Fruit fly (Drosophila melanogaster) whole organism, prepupa: ENCODE measurements around the gene CG2839.
A peak's percentile ranks its signal among the peaks of the same experiment; 100 is the strongest.

Experiments
- Blimp-1 ChIP-seq: fragments of 200-800 bp; sonication (Bioruptor generic); optimal IDR thresholded peaks from 3 replicates; lab custom pipeline; 2017; ENCODE audit warnings: missing biosample characterization, missing genetic modification characterization, mild to moderate bottlenecking, moderate library complexity, missing genetic modification reagents
- CG10631 ChIP-seq: fragments of 200-800 bp; sonication (Bioruptor generic); optimal IDR thresholded peaks from 2 replicates; lab custom pipeline; 2016; ENCODE audit warnings: missing biosample characterization, missing genetic modification characterization
- CG10669 ChIP-seq: fragments of 200-800 bp; sonication (Bioruptor generic); optimal IDR thresholded peaks from 3 replicates; lab custom pipeline; 2018; ENCODE audit warnings: missing biosample characterization, mild to moderate bottlenecking, missing genetic modification characterization, moderate library complexity
- CG11294 ChIP-seq: fragments of 200-800 bp; sonication (Bioruptor generic); IDR thresholded peaks from 2 replicates; pipeline ENCODE4 v1.3.6; 2022; ENCODE audit warnings: missing biosample characterization, missing genetic modification characterization
- CG11762 ChIP-seq: fragments of 200-800 bp; sonication (Bioruptor generic); optimal IDR thresholded peaks from 3 replicates; lab custom pipeline; 2016; ENCODE audit warnings: missing biosample characterization, missing genetic modification characterization; ENCODE audit not compliant: insufficient read depth
- CG11902 ChIP-seq: fragments of 200-800 bp; sonication (Bioruptor generic); optimal IDR thresholded peaks from 3 replicates; lab custom pipeline; 2016; ENCODE audit warnings: missing biosample characterization, missing genetic modification characterization
- CG15336 ChIP-seq: fragments of 200-800 bp; sonication (Bioruptor generic); IDR thresholded peaks from 2 replicates; pipeline ENCODE4 v1.3.6; 2022; ENCODE audit warnings: missing biosample characterization, missing genetic modification characterization
- CG1621 ChIP-seq: fragments of 200-800 bp; sonication (Bioruptor generic); optimal IDR thresholded peaks from 3 replicates; lab custom pipeline; 2018; ENCODE audit warnings: missing biosample characterization, mild to moderate bottlenecking, missing genetic modification characterization
- CG16779 ChIP-seq: fragments of 200-800 bp; sonication (Bioruptor generic); optimal IDR thresholded peaks from 3 replicates; lab custom pipeline; 2017; ENCODE audit warnings: missing biosample characterization, mild to moderate bottlenecking, missing genetic modification characterization
- CG3032 ChIP-seq: fragments of 200-800 bp; optimal IDR thresholded peaks from 2 replicates; lab custom pipeline; 2019; ENCODE audit warnings: missing biosample characterization, mild to moderate bottlenecking, missing genetic modification characterization, moderate library complexity
- CG31627 ChIP-seq: fragments of 200-800 bp; sonication (Bioruptor generic); optimal IDR thresholded peaks from 3 replicates; lab custom pipeline; 2016; ENCODE audit warnings: missing biosample characterization, missing genetic modification characterization
- CG32006 ChIP-seq: fragments of 200-800 bp; sonication (Bioruptor generic); optimal IDR thresholded peaks from 3 replicates; lab custom pipeline; 2017; ENCODE audit warnings: missing biosample characterization, mild to moderate bottlenecking, missing genetic modification characterization
- CG4318 ChIP-seq: fragments of 200-800 bp; sonication (Bioruptor generic); optimal IDR thresholded peaks from 3 replicates; lab custom pipeline; 2017; ENCODE audit warnings: missing biosample characterization, mild to moderate bottlenecking, missing genetic modification characterization
- CG6276 ChIP-seq: fragments of 200-800 bp; sonication (Bioruptor generic); optimal IDR thresholded peaks from 2 replicates; lab custom pipeline; 2017; ENCODE audit warnings: missing biosample characterization, mild to moderate bottlenecking, missing genetic modification characterization
- CG6792 ChIP-seq: fragments of 200-800 bp; sonication (Bioruptor generic); optimal IDR thresholded peaks from 3 replicates; lab custom pipeline; 2016; ENCODE audit warnings: missing biosample characterization, missing genetic modification characterization
- CG6808 ChIP-seq: fragments of 200-800 bp; sonication (Bioruptor generic); optimal IDR thresholded peaks from 3 replicates; lab custom pipeline; 2017; ENCODE audit warnings: missing biosample characterization, missing genetic modification characterization, mild to moderate bottlenecking, moderate library complexity, missing genetic modification reagents
- CG6854 ChIP-seq: fragments of 200-800 bp; sonication (Bioruptor generic); optimal IDR thresholded peaks from 2 replicates; lab custom pipeline; 2017; ENCODE audit warnings: missing biosample characterization, mild to moderate bottlenecking, missing genetic modification characterization
- CG8119 ChIP-seq: fragments of 200-800 bp; sonication (Bioruptor generic); IDR thresholded peaks from 3 replicates; pipeline ENCODE4 v1.3.6; 2022; ENCODE audit warnings: missing biosample characterization, missing genetic modification characterization
- CG8319 ChIP-seq: fragments of 200-800 bp; sonication (Bioruptor generic); optimal IDR thresholded peaks from 3 replicates; lab custom pipeline; 2016; ENCODE audit warnings: missing biosample characterization, missing genetic modification characterization
- CG8632 ChIP-seq: fragments of 200-800 bp; sonication (Bioruptor generic); optimal IDR thresholded peaks from 3 replicates; lab custom pipeline; 2016; ENCODE audit warnings: missing biosample characterization, missing genetic modification characterization
- Eip78C ChIP-seq: fragments of 200-800 bp; sonication (Bioruptor generic); peaks from one replicate; lab custom pipeline; 2016; ENCODE audit warnings: missing biosample characterization, missing genetic modification characterization
- Ets21C ChIP-seq: fragments of 200-800 bp; sonication (Bioruptor generic); optimal IDR thresholded peaks from 3 replicates; lab custom pipeline; 2016; ENCODE audit warnings: missing biosample characterization, missing genetic modification characterization
- Gug ChIP-seq: fragments of 200-800 bp; sonication (Bioruptor generic); IDR thresholded peaks from 2 replicates; pipeline ENCODE4 v1.3.6; 2022; ENCODE audit warnings: missing biosample characterization, missing genetic modification characterization
- Hr38 ChIP-seq: sonication (Bioruptor generic); optimal IDR thresholded peaks from 2 replicates; lab custom pipeline; 2016; ENCODE audit warnings: missing biosample characterization, missing genetic modification characterization
- Hr4 ChIP-seq: fragments of 200-800 bp; sonication (Bioruptor generic); optimal IDR thresholded peaks from 3 replicates; lab custom pipeline; 2016; ENCODE audit warnings: missing biosample characterization, missing genetic modification characterization
- Lpt ChIP-seq: fragments of 200-800 bp; sonication (Bioruptor generic); optimal IDR thresholded peaks from 3 replicates; lab custom pipeline; 2016; ENCODE audit warnings: missing biosample characterization, missing genetic modification characterization
- Met ChIP-seq: fragments of 200-800 bp; sonication (Bioruptor generic); optimal IDR thresholded peaks from 3 replicates; lab custom pipeline; 2016; ENCODE audit warnings: missing biosample characterization, missing genetic modification characterization
- OdsH ChIP-seq: fragments of 200-800 bp; sonication (Bioruptor generic); optimal IDR thresholded peaks from 3 replicates; lab custom pipeline; 2016; ENCODE audit warnings: missing biosample characterization, missing genetic modification characterization
- Smox ChIP-seq: fragments of 200-800 bp; sonication (Bioruptor generic); optimal IDR thresholded peaks from 3 replicates; lab custom pipeline; 2016; ENCODE audit warnings: missing biosample characterization, missing genetic modification characterization
- Sox14 ChIP-seq: fragments of 200-800 bp; sonication (Bioruptor generic); optimal IDR thresholded peaks from 3 replicates; lab custom pipeline; 2016; ENCODE audit warnings: missing biosample characterization, missing genetic modification characterization
- Sox15 ChIP-seq: fragments of 200-800 bp; sonication (Bioruptor generic); optimal IDR thresholded peaks from 3 replicates; lab custom pipeline; 2016; ENCODE audit warnings: missing biosample characterization, missing genetic modification characterization
- achi ChIP-seq: fragments of 200-800 bp; sonication (Bioruptor generic); optimal IDR thresholded peaks from 3 replicates; lab custom pipeline; 2016; ENCODE audit warnings: missing biosample characterization, missing genetic modification characterization
- acj6 ChIP-seq: fragments of 200-800 bp; sonication (Bioruptor generic); optimal IDR thresholded peaks from 3 replicates; lab custom pipeline; 2016; ENCODE audit warnings: missing biosample characterization, missing genetic modification characterization
- cyc ChIP-seq: fragments of 200-800 bp; sonication (Bioruptor generic); optimal IDR thresholded peaks from 3 replicates; lab custom pipeline; 2016; ENCODE audit warnings: missing biosample characterization, missing genetic modification characterization
- dac ChIP-seq: fragments of 200-800 bp; sonication (Bioruptor generic); optimal IDR thresholded peaks from 2 replicates; lab custom pipeline; 2017; ENCODE audit warnings: missing biosample characterization, mild to moderate bottlenecking, missing genetic modification characterization
- dsx ChIP-seq: fragments of 200-800 bp; optimal IDR thresholded peaks from 3 replicates; lab custom pipeline; 2019; ENCODE audit warnings: missing biosample characterization, mild to moderate bottlenecking, missing genetic modification characterization, moderate library complexity; ENCODE audit not compliant: poor library complexity, severe bottlenecking
- eg ChIP-seq: fragments of 200-800 bp; sonication (Bioruptor generic); IDR thresholded peaks from 3 replicates; pipeline ENCODE4 v1.3.6; 2022; ENCODE audit warnings: missing biosample characterization, missing genetic modification characterization
- esn ChIP-seq: fragments of 200-800 bp; sonication (Bioruptor generic); optimal IDR thresholded peaks from 2 replicates; lab custom pipeline; 2016; ENCODE audit warnings: missing biosample characterization, mild to moderate bottlenecking, missing genetic modification characterization, moderate library complexity
- fd59A ChIP-seq: fragments of 200-800 bp; sonication (Bioruptor generic); optimal IDR thresholded peaks from 2 replicates; lab custom pipeline; 2017; ENCODE audit warnings: missing biosample characterization, mild to moderate bottlenecking, missing genetic modification characterization, missing genetic modification reagents
- fd85E ChIP-seq: fragments of 200-800 bp; sonication (Bioruptor generic); optimal IDR thresholded peaks from 3 replicates; lab custom pipeline; 2016; ENCODE audit warnings: missing biosample characterization, missing genetic modification characterization
- fkh ChIP-seq: fragments of 200-800 bp; sonication (Bioruptor generic); optimal IDR thresholded peaks from 3 replicates; lab custom pipeline; 2017; ENCODE audit warnings: missing biosample characterization, mild to moderate bottlenecking, missing genetic modification characterization, moderate library complexity
- lz ChIP-seq: fragments of 200-800 bp; sonication (Bioruptor generic); optimal IDR thresholded peaks from 3 replicates; lab custom pipeline; 2016; ENCODE audit warnings: missing biosample characterization, missing genetic modification characterization
- net ChIP-seq: fragments of 200-800 bp; sonication (Bioruptor generic); optimal IDR thresholded peaks from 3 replicates; lab custom pipeline; 2016; ENCODE audit warnings: missing biosample characterization, missing genetic modification characterization
- pdm3 ChIP-seq: fragments of 200-800 bp; sonication (Bioruptor generic); optimal IDR thresholded peaks from 3 replicates; lab custom pipeline; 2016; ENCODE audit warnings: missing biosample characterization, missing genetic modification characterization
- salr ChIP-seq, 2 experiments: fragments of 200-800 bp; sonication (Bioruptor generic); optimal IDR thresholded peaks; 3 replicates each; lab custom pipeline; 2016 to 2018; ENCODE audit warnings: missing biosample characterization in 2 of 2, missing genetic modification characterization in 2 of 2, mild to moderate bottlenecking in 1 of 2
- spab ChIP-seq: fragments of 200-800 bp; sonication (Bioruptor generic); optimal IDR thresholded peaks from 2 replicates; lab custom pipeline; 2017; ENCODE audit warnings: missing biosample characterization, mild to moderate bottlenecking, missing genetic modification characterization, missing genetic modification reagents
- ss ChIP-seq, 2 experiments: fragments of 200-800 bp; sonication (Bioruptor generic); optimal IDR thresholded peaks; 2 replicates in 1 of 2; 3 replicates in 1 of 2; lab custom pipeline; 2017 to 2018; ENCODE audit warnings: mild to moderate bottlenecking in 2 of 2, missing biosample characterization in 2 of 2, missing genetic modification characterization in 2 of 2, moderate library complexity in 1 of 2
- svp ChIP-seq: fragments of 200-800 bp; sonication (Bioruptor generic); peaks from one replicate; lab custom pipeline; 2016; ENCODE audit warnings: missing biosample characterization, missing genetic modification characterization
- vri ChIP-seq: fragments of 200-800 bp; sonication (Bioruptor generic); optimal IDR thresholded peaks from 3 replicates; lab custom pipeline; 2016; ENCODE audit warnings: missing biosample characterization, mild to moderate bottlenecking, missing genetic modification characterization

CG2839 gene

DNA sequence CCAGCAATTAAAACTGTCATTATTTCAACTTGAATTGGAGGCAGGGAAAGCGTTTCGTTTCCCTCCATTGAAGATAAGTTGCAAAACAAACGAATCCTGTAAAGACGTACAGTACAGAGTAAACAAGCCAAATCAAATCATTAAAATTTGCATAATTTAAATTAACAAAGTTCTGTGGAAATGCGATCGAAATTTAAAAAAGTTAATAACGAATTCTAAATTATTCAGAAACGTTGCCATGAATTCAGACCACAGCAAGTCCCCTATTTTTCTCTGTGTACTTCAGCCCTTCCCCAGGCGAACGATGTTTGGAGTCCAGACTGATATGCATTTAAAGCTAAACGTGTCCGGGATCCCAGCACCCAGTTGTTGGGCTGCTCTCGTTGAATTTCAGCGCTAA, 32.6 kb downstream of the CG2839 start (continued):
- TF ChIP-seq CG8319 (GFP tag; lab: Kevin White, UChicago) (no peak), CG10669 (GFP tag; lab: Kevin White, UChicago) (peak; percentile 19), CG4318 (GFP tag; lab: Kevin White, UChicago) (no peak), CG11902 (no peak), CG8632 (no peak), CG6792 (GFP tag; lab: Kevin White, UChicago) (peak; percentile 19), svp (GFP tag; lab: Kevin White, UChicago) (peak; percentile 84), vri (GFP tag; lab: Kevin White, UChicago) (no peak), Hr4 (GFP tag; lab: Kevin White, UChicago) (no peak), CG8119 (GFP tag; lab: Robert Waterston, UW) (no peak), Sox15 (no peak), Eip78C (peak; percentile 78)

DNA sequence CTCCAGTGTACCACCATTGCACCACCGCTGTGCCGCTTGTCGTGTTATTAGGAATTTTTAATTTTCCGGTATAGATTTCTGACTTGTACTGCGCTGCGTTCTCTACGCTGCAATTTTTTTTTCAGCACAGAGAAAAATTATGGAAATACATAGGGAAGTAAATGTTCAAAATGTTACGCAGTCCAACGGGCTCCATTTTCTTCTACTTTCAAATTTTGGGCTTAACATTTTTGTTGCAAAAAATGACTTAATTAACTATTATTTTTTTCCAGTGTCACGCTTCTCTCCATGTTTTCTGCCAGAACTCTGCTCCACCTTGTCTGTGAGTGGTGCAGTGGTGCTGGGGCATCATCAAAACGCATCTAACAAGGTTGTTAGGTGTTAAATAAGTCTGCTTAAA, 35.5 kb downstream of the CG2839 start:
- no peak for TF ChIP-seq Sox15
- no peak for TF ChIP-seq CG3032 (tag; lab: Kevin White, UChicago)
- TF ChIP-seq CG6792 (GFP tag; lab: Kevin White, UChicago) = no peak
- no peak for TF ChIP-seq Hr38
- TF ChIP-seq CG31627 (GFP tag; lab: Kevin White, UChicago) = no peak
- TF ChIP-seq CG10669 (GFP tag; lab: Kevin White, UChicago) = no peak
- TF ChIP-seq CG16779 = no peak
- TF ChIP-seq CG6276 (GFP tag; lab: Kevin White, UChicago) = no peak
- no peak for TF ChIP-seq CG6854 (GFP tag; lab: Kevin White, UChicago)
- TF ChIP-seq Ets21C (GFP tag; lab: Kevin White, UChicago) = no peak
- TF ChIP-seq achi = peak; percentile 17
- TF ChIP-seq eg = peak; percentile 60; the same call in 1 of the 3 replicates
- no peak for TF ChIP-seq vri (GFP tag; lab: Kevin White, UChicago)
- TF ChIP-seq CG8319 (GFP tag; lab: Kevin White, UChicago) = no peak
- no peak for TF ChIP-seq OdsH (GFP tag; lab: Kevin White, UChicago)
- TF ChIP-seq svp (GFP tag; lab: Kevin White, UChicago) = no peak
- no peak for TF ChIP-seq CG11294 (GFP tag; lab: Robert Waterston, UW)
- TF ChIP-seq salr (GFP tag; optimal IDR thresholded peaks at IDR 0.05; lab: Kevin White, UChicago) = no peak
- TF ChIP-seq Lpt = peak; percentile 16
- TF ChIP-seq Smox (GFP tag; lab: Kevin White, UChicago) = no peak
- peak; percentile 0 for TF ChIP-seq Hr4 (GFP tag; lab: Kevin White, UChicago)
- TF ChIP-seq CG15336 (GFP tag; lab: Robert Waterston, UW) = 0 out of 2 replicates have a peak, but pooled peaks have one; percentile 33
- TF ChIP-seq spab (GFP tag; lab: Kevin White, UChicago) = no peak
- TF ChIP-seq CG6808 = no peak
- peak; percentile 53 for TF ChIP-seq CG32006 (GFP tag; lab: Kevin White, UChicago)
- peak; percentile 51 for TF ChIP-seq Eip78C
- no peak for TF ChIP-seq Blimp-1 (GFP tag; lab: Kevin White, UChicago)
- TF ChIP-seq fd85E (GFP tag; lab: Kevin White, UChicago) = no peak
- no peak for TF ChIP-seq CG1621 (tag; lab: Kevin White, UChicago)
- no peak for TF ChIP-seq Gug (GFP tag; lab: Robert Waterston, UW)
- TF ChIP-seq Met = no peak
- TF ChIP-seq fkh (GFP tag; lab: Kevin White, UChicago) = no peak
- TF ChIP-seq pdm3 (GFP tag; lab: Kevin White, UChicago) = peak; percentile 2
- TF ChIP-seq dsx = no peak
- no peak for TF ChIP-seq cyc (GFP tag; lab: Kevin White, UChicago)
- no peak for TF ChIP-seq net
- peak; percentile 37 for TF ChIP-seq acj6 (GFP tag; lab: Kevin White, UChicago)
- no peak for TF ChIP-seq CG11762 (GFP tag; lab: Kevin White, UChicago)
- no peak for TF ChIP-seq CG8632
- no peak for TF ChIP-seq dac (GFP tag; lab: Kevin White, UChicago)
- peak; percentile 3 for TF ChIP-seq esn (GFP tag; lab: Kevin White, UChicago)
- no peak for TF ChIP-seq lz (GFP tag; lab: Kevin White, UChicago)
- peak; percentile 17 for TF ChIP-seq Sox14
- no peak for TF ChIP-seq ss (GFP tag; optimal IDR thresholded peaks at IDR 0.05; lab: Kevin White, UChicago)
- no peak for TF ChIP-seq fd59A
- 0 out of 3 replicates have a peak, but pooled peaks have one; percentile 18 for TF ChIP-seq CG8119 (GFP tag; lab: Robert Waterston, UW)
- peak; percentile 13 for TF ChIP-seq CG10631
